Fruit fly (Drosophila melanogaster): ENCODE measurements around the gene CG12301.
A peak's percentile ranks its signal among the peaks of the same experiment; 100 is the strongest.

CG12301 gene

dm6 chr3L:15599190-15599589 is 18.6 kb downstream of the CG12301 start:
- no peak for TF ChIP-seq CG8478 (optimal IDR thresholded peaks at IDR 0.05)
- TF ChIP-seq CTCF (optimal IDR thresholded peaks at IDR 0.05) = no peak

DNA sequence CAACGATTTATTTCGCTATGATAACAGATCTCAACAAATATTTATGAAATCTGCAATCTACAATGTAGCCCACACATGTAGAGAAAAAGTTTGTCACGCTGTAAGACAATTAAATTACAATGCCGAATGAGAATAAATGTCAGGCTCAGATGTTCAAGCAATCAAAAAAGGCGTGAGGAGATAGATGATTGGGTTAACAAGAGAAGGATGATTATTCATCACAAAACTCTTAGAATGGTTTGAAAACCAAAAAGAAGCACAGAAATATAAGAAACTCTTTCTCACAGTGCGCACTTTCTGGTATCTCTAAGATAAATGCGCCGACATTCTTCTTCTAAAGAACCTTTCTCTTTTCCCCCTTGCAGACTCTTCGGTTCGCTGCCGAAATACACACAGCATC is 19.5 kb downstream of the CG12301 start:
- TF ChIP-seq CG8478 (optimal IDR thresholded peaks at IDR 0.05) (no peak), CTCF (optimal IDR thresholded peaks at IDR 0.05) (no peak)

- TF ChIP-seq CG8478 (optimal IDR thresholded peaks at IDR 0.05) (no peak), CTCF (optimal IDR thresholded peaks at IDR 0.05) (no peak)
These were observed 24.4 kb downstream of the CG12301 start for dm6 chr3L:15604979-15605378.

dm6 chr3L:15610109-15610508 is 29.5 kb downstream of the CG12301 start, which contains the start of gene CG7650:
Gene CG7650 (minus strand): TSS chr3L:15610386.
- TF ChIP-seq CG8478 (optimal IDR thresholded peaks at IDR 0.05) (no peak), CTCF (optimal IDR thresholded peaks at IDR 0.05) (no peak)

dm6 chr3L:15612728-15613127 is 32.1 kb downstream of the CG12301 start, which contains the start of gene CG13449:
Gene CG13449 (minus strand): TSS chr3L:15612828.
- TF ChIP-seq CTCF (optimal IDR thresholded peaks at IDR 0.05) (no peak), CG8478 (optimal IDR thresholded peaks at IDR 0.05) (no peak)

DNA sequence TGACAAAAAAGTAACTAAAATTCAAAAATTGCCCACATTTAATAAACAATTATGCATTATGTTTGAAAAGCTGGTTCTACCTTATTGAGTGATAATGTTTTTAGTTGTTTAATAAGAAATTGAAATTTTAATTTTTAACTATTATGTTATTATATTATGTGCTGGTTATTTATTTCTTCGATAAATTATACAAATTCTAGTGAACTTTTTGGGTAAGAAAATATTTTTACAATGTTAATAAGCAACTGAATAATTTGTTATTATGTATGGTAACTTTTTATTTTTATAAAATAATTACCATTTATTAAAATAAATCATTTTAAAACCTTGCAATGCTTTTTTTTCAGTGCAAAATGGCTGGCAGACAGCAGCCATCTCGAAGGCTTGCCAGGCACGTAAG is 35.9 kb downstream of the CG12301 start:
- TF ChIP-seq CG8478 (optimal IDR thresholded peaks at IDR 0.05) (no peak), CTCF (optimal IDR thresholded peaks at IDR 0.05) (no peak)

DNA sequence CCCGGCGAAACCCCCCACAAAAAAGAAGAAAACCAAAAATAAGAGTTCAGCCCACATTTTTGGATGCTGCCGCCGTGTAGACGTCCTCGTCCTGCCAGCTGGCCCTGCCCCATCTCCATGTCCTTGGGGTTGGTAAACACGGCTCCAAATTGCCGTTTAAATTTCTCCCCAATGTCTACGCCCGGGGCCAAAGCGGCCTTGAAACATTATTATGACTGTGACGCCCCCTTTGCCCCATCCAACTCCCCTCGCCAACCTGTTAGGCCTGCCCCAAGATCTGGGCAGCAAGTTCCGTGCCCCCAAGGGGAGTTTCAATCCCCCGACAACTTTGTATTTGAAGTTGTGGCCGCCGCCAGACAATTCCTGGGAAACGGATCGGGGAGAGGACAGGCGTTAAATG is 36.3 kb downstream of the CG12301 start:
- TF ChIP-seq CTCF (optimal IDR thresholded peaks at IDR 0.05) = no peak
- no peak for TF ChIP-seq CG8478 (optimal IDR thresholded peaks at IDR 0.05)

DNA sequence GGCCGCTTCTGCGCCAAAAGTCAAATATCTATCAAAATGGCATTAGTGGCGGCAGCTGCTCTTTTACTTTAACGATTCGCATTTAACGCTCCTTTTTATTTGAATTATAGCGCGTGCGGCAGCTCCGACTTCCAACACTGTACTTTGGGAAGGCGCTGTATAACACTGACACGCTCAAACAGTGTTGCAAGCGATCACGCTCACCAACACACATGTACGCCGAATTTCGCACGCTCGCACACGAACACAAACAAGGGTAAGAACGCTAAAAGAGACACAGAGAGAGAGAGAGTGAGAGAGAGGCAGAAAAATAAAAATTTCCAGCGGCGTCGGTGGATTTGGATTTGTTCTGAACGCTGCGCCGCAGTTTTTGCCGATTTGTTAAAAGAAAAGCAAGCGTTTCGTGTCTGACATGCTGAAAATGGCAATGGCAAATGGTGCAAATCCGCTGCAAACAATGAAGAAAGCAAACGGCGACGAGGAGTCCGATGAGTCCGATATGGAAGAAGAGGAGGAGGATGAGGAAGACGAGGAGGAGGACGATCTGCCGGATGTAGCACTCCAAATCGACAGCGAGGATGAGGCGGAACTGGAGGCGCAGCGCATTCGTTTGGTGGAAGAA is 39.1 kb downstream of the CG12301 start, which contains the start of gene Phs:
Phs (plus strand) TSS at position 276 of the 622 bp plus-strand sequence.
- TF ChIP-seq CTCF (optimal IDR thresholded peaks at IDR 0.05) = peak in 1 of 2 experiments; percentile 11
- TF ChIP-seq CG8478 (optimal IDR thresholded peaks at IDR 0.05) = no peak

DNA sequence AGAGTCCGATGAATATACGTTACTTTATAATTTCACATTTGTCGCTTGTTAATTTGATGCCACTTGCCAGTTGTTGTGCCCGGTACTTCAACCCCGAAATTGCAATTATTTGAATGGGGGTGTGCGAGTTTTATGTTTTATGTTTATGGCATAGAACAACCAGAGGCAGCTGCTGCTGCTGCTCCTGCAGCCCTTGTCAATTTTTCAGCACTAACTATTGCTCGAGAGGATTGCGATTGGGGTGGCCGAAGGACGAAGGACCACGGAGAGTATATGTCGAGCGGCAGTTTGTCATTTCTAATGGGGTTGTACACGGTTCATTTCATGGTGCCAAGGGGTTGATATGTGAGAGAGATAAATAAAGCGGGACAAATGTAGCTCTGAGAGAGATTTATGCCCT is 43.5 kb downstream of the CG12301 start:
- TF ChIP-seq CTCF (optimal IDR thresholded peaks at IDR 0.05) (no peak), CG8478 (optimal IDR thresholded peaks at IDR 0.05) (no peak)

DNA sequence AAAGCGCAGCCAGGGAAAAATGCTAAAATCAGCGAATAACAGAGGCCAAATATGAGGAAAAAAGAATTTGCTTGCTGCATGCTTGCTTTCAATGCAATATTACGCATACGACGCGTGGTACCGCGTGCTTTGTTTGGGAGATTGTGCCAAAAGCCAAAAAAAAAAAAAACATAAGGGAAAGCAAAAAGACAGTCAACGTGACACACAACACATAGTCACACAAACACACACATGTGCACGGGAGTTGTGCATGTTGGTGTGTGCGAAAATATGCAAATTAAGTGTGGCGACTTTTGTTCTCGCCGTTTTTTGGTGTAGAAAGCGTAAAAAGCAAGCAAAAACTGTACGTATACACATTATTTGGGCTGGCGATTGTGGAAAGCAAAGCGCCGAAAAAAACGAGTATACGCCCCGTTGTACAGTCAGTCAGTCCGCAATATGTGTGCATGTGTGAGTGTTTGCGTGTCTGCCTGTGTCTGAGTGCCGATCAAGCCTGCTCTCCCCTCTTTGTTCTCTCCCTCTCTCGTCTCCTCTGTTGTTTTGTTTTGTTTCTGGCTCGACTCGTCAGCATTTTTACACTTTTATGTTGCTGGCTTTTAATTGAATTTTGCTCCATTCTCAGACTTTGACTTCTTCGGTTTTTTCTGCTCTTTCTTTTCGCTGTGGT is 44.5 kb downstream of the CG12301 start:
- no peak for TF ChIP-seq CTCF (optimal IDR thresholded peaks at IDR 0.05)
- TF ChIP-seq CG8478 (optimal IDR thresholded peaks at IDR 0.05) = no peak

DNA sequence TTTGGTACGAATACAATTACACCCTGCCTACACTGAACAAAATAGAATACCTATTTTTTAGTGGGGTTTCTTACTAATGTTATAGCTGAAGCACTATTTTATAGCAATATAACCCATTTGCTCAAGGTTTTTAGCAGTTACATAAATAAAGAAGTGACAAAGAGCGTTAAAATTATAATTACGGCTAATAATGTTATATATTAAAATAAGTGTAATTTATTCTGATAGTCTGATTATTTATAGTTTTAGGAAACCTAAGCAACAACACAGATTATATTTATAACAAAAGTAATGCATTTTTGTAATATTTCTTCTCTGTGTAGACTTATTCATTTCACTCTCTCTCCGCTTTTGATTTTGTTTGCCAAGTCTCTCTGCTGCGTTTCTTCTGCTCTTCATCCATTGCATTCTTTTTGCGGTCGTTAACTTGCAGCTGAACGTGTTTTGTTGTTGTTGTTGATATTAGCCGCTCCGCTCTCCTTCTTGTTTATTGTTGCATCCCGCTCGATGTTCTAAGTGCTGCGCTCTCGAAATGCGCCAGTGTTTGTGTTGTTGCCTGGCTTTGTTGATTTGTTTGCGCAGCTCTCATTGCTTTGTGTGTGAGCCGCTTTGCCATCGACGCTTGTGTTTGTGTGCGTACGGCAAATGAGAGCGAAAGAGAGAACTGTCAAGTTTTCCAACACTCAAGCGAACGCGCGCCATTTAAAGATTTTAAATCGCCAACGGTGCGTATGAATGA is 45.2 kb downstream of the CG12301 start:
- TF ChIP-seq CTCF (optimal IDR thresholded peaks at IDR 0.05) (no peak), CG8478 (optimal IDR thresholded peaks at IDR 0.05) (no peak)

DNA sequence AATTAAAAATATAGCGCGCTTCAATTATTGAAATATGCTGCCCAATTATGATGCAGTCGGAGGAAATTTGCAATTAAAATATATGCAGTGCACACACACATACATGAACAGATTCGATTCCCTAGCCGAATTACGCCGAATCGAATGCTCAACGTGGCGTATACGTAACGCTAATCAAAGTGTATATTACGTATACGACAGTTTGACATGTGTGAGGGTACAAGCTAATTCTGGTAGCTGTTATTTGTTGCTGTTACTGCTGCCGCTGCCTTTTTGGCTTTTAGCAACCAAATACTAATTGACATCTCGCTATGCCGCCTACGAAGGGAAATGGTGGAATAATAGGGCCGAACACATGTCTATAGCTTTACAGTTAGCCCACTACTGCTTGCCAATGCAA is 46.7 kb downstream of the CG12301 start:
- TF ChIP-seq CG8478 (optimal IDR thresholded peaks at IDR 0.05) (no peak), CTCF (optimal IDR thresholded peaks at IDR 0.05) (no peak)

dm6 chr3L:15631067-15631466 is 50.5 kb downstream of the CG12301 start:
- TF ChIP-seq CTCF (optimal IDR thresholded peaks at IDR 0.05) (no peak), CG8478 (optimal IDR thresholded peaks at IDR 0.05) (no peak)

DNA sequence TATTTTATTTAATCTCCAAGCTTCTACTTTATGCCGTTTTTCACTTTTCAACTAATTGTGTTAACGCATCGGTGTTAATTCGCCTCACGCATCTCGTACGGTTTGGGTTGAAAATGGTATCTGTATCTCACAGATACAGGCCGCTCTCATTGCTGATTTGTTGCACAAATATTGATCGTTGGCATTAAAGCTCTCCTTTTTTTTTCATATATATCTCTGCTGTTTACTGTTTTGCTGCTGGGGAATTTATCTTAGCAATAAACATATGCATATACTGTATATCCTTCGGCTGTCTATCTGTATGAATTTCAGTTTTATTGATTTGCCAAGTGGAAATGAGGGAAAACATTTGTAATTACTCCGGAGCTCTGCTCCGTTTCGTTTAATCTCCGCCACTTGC is 52.1 kb downstream of the CG12301 start:
- TF ChIP-seq CG8478 (optimal IDR thresholded peaks at IDR 0.05) = no peak
- TF ChIP-seq CTCF (optimal IDR thresholded peaks at IDR 0.05) = no peak

All from S2 (cell line).